Fruit fly (Drosophila melanogaster): ENCODE measurements around the gene CG3402.

The CG3402 gene

DNA sequence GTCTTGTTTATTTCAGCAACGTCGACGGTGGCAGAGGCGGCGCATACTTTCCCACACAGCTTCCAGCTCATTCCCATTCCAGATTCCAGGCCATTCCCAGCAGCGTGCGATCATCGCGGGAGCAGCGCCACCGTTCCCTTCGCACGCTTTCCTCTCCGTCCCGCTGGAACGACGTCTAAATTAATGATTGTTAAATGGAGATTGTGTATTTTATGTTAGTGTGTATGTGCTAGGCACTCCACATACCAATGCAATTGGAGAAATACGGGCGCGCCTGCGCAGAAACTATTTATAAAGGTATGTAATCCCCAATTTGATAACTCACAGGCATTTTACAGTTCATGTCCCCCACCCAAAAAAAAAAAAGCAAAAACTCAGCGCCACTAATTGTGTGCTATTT, 11.2 kb downstream of the CG3402 start:
- no peak for TF ChIP-seq EcR (GFP tag; optimal IDR thresholded peaks at IDR 0.05)
- no peak for TF ChIP-seq usp (GFP tag; optimal IDR thresholded peaks at IDR 0.05)
- no peak for TF ChIP-seq psq (optimal IDR thresholded peaks at IDR 0.05)

DNA sequence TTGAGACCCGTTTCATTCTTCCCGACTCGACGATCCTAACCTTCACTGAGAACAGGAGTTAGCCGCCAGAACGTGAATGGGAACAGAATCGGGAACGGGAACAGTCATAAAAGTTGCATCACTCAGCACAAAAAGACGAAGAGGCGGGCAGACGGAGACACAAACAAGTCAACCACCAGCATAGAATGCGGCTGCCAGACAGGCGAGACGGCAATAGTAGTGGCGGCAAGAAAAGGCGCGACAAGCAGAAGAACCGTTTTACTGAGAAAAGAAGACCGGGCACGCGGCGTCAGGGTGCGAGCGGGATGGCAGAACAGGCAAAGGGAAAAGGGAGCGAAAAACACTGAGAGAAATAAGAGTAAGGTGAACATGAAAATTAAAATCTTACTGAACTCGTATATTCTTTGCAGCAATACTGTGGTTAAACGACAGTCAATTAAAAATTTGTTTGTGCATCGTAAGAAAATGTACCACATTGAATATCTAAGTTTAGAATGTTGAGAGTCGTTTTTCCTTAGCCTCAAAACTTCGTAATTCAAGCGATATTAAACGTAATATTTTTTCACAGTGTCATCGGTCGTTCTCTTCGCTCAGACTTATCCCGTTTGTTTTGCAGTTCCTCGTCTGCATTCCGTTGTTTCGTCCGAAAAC, 12.2 kb downstream of the CG3402 start:
- TF ChIP-seq psq (optimal IDR thresholded peaks at IDR 0.05) (no peak), EcR (GFP tag; optimal IDR thresholded peaks at IDR 0.05) (peak in 1 of 2 experiments; percentile 89)

DNA sequence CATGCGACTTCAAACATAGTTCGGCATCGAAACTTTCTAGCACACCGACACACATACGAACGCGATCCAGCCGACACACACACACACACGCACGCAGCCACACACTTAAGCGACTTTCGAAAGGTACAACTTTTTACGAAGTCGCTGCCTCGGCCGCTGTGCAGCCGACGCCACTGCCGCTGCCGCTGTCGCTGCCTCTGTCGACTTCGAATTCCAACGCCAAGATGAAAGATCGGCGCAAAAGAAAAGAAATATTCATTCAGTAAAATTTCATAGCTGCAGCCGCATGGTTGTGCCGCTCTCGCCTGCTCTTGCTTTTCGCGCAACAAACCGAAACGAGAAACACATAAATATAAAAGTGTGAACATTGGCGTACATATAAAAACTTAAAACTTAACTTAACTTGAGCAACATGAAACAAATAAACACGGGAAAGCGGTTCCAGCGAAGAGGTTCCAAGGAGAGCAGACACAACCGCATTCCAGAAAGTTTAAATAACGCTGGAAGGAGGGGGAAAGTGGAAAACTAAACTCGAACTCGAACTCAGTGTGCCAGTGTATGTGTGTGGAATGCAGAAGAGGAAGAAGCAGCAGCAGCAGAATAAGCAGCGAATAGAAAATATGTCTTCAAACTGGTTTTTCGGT, 13.1 kb downstream of the CG3402 start:
- TF ChIP-seq usp (GFP tag; optimal IDR thresholded peaks at IDR 0.05) (no peak), psq (optimal IDR thresholded peaks at IDR 0.05) (no peak)

DNA sequence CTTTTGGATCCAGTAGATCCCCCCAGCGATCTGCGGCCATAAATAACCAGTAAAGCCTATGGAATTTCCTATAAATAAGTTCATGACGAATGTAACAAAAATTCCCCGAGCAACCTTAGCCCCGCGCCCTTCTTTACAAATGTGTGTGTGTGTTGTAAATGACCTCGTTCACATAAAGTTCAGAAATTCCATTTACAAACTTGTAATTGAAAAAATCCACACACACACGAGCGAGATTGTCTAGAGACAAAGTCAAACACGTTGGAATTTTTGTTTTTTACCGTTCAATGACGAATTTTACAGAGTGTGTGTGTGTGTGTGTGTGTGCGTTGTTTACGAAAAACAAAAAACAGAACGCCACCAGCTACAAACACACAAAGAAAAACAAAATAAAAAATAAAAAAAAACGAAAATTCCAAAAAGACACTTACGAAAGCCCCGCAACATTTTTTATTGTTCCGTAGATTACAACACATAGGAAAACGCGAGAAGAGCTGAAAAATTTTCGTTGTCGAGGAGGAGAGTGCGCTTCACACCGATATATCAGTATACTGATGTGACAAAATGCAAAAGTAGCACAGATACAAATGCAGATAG, 13.8 kb downstream of the CG3402 start:
- TF ChIP-seq usp (GFP tag; optimal IDR thresholded peaks at IDR 0.05) (no peak), CG8478 (optimal IDR thresholded peaks at IDR 0.05) (no peak)

DNA sequence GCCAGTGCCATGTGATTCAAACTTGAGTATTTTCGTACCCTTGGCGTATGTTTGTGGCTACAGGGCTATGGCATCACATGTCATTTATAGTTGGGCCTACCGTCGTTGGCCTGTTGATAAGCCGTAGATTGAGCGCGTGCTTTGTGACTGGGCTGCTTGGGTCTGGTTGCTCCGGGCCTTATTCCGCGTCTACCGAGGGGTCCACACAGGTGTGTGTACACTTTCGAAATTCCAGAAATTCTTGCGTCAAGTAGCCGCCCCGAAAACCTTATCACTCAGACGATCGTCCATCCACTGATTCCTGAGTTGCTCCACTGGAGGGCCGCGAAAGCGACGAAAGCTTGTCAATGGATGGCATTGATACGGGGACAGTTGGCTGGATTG, 14.7 kb downstream of the CG3402 start:
- TF ChIP-seq EcR (GFP tag; optimal IDR thresholded peaks at IDR 0.05) (no peak), CG8478 (optimal IDR thresholded peaks at IDR 0.05) (no peak), Dll (optimal IDR thresholded peaks at IDR 0.05) (no peak), pan (optimal IDR thresholded peaks at IDR 0.05) (no peak), usp (GFP tag; optimal IDR thresholded peaks at IDR 0.05) (no peak), psq (optimal IDR thresholded peaks at IDR 0.05) (no peak)

DNA sequence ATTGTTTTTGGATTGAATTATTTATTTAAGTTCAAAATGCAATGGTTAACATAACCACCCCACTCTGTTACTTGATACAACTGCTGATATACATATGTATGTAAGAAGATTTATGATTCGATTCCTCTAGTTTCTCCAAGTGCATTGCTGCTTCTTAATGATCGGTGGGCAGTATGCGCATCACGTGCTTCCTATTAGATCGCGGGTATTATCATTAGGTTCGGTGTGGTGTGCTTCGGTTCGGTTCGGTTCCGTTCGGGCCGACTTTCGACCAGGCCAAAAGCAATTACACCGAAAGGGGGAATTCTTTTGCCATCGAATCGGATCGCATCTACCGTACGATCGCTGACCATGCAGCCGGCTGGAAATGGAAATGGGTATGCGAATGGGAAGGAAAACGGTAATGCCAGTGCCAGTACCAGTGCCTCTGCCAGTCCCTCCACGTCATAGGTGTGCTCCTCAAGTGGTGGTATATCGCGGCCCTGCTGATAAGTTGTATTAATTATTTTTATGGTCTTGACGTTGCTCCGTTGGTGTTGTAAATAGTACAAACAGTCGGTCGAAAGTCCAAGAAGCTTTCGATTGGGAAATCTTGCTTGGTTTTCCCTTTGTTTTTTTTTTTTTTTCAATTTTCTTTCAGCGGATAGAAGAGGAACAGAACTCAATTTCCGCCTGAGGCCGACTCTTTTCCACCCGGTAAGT, 15.2 kb downstream of the CG3402 start:
- no peak for TF ChIP-seq usp (GFP tag; optimal IDR thresholded peaks at IDR 0.05)
- no peak for TF ChIP-seq EcR (GFP tag; optimal IDR thresholded peaks at IDR 0.05)
- TF ChIP-seq CG8478 (optimal IDR thresholded peaks at IDR 0.05), result no peak
- no peak for TF ChIP-seq Dll (optimal IDR thresholded peaks at IDR 0.05)
- TF ChIP-seq pan (optimal IDR thresholded peaks at IDR 0.05), result no peak
- TF ChIP-seq psq (optimal IDR thresholded peaks at IDR 0.05), result no peak

DNA sequence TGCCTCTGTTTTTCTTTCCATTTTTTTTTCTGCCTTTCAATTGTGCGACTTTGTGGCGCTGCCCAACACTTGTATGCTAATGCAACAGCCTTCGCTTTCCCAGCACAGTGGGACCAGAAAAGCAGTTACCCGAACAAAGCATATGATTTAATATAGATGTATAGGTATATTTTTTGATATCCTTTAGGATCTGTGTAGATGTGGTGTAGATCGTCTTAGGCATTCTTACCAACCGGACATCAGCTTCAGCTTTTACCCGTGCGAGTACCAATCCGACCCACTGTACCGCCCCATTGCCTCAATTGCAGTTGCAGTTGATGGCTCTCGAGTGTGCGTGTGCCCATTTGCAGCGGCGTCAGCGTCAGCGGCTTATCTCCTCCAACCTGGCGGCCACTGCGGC, 16.2 kb downstream of the CG3402 start:
- TF ChIP-seq usp (GFP tag; optimal IDR thresholded peaks at IDR 0.05) (no peak), CG8478 (optimal IDR thresholded peaks at IDR 0.05) (no peak), Dll (optimal IDR thresholded peaks at IDR 0.05) (no peak), pan (optimal IDR thresholded peaks at IDR 0.05) (no peak), psq (optimal IDR thresholded peaks at IDR 0.05) (no peak), EcR (GFP tag; optimal IDR thresholded peaks at IDR 0.05) (no peak)

DNA sequence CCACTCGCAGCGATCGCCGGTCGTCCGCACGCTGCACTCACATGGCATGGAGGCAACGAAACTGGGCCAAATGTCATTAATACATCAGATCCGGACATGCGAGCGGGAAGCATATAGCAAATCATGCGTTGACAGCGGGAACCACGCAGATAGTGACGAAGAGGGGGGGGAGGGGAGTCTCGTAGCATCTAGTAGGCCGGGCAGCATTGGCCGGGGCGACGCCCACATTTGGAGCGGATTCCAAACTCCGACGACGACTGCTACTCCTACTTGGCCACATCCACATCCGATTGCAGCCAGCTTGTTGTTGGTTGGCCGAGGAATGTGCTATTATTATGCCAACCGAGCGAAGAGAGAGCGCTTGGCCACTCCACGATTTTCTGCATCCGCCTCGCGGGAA, 17.2 kb downstream of the CG3402 start:
- no peak for TF ChIP-seq psq (optimal IDR thresholded peaks at IDR 0.05)
- TF ChIP-seq CG8478 (optimal IDR thresholded peaks at IDR 0.05), result no peak
- no peak for TF ChIP-seq pan (optimal IDR thresholded peaks at IDR 0.05)
- no peak for TF ChIP-seq EcR (GFP tag; optimal IDR thresholded peaks at IDR 0.05)
- TF ChIP-seq Dll (optimal IDR thresholded peaks at IDR 0.05), result no peak

DNA sequence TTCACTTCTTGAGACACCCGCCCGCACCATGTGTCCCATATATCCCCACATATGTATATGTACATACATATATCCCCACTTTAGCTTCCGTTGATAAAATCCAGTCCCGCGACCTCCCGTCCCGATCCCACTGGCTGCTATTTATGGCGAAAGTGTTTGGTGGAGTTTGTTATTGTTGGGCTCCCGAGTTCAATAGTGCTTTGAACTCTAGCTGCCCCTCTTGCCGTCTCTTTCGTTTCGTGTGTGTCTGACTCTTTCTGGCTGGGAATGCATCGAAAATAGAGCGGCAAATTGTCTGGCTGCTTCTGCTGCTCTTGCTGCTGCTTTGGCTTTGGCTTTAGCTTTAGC, 17.7 kb downstream of the CG3402 start:
- TF ChIP-seq Dll (optimal IDR thresholded peaks at IDR 0.05) (no peak), EcR (GFP tag; optimal IDR thresholded peaks at IDR 0.05) (peak in 1 of 2 experiments; percentile 87)

DNA sequence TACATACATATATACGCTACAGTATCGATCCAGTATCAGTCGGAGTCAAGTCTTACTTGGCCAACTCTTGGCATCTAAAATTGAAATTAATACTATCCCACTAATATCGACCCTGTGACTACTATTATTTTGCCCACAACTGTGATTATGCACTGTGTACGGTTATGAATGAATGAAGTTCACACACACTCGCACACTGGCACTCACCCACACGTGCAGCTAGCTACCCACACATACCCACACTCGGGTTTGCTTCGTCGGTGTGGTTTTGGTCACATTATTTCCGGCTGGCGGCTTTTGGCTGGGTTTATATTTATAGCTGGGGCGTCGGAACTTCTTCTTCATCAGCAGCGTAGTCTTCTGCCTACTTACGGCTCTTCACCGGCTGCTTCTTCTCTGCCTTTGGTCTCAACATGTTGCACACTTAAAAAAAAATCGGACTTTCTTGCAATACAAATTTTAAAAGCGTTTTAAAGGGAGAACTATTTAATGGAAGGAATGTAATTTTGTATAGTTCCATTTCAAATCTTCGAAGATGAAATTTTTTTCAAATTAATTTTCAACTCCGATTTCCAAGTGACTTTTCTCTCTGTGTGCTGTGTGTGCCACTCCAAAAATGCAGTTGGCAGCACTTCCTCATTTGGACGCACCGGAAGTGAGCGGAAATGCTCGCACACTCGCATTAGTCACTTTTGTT, 18.2 kb downstream of the CG3402 start:
- TF ChIP-seq EcR (GFP tag; optimal IDR thresholded peaks at IDR 0.05) (no peak), Dll (optimal IDR thresholded peaks at IDR 0.05) (no peak), psq (optimal IDR thresholded peaks at IDR 0.05) (no peak), pan (optimal IDR thresholded peaks at IDR 0.05) (no peak), usp (GFP tag; optimal IDR thresholded peaks at IDR 0.05) (no peak), CG8478 (optimal IDR thresholded peaks at IDR 0.05) (no peak)

DNA sequence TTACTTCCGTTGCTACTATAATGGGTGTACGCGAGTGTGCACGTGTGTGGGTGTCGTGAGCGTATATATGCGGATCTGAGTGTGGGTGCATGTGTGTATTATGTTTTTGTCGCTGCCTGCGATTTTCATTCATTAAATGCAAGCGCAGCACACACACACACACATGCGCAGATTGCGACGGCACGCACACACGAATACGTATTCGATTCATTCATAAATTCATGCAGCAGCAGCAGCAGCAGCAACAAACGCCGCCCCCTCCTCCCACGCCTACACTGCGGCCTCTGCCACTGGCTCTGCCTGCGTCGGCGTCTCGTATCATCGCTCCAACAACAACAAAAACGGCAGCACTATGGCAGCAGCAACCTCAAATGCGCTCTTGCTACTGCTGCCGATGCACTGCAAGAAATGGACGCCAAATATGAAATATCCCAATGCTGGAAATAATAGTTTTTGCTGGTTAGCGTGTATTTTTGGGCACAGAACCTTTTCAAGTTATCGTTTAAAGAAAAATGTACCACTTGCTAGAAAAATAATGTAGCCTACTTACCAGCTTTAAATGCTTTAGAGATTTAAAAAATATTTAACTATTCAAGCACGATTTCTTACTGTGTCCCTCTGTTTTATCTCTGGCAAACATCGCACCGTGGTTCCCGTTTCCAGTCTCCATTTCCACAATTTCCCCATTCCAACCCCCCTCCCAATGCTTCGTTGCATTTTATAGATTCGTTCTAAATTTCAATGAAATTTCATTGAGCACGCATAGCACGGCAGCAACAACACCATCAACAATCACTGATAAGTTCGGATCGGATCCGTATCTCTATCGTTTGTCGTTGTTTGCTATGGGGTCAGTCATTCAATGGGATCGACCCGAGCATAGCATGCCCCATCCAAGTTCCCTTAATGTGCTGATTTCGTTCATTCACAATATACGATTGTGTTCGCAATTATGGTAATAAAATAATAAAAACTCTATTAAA, 19.1 kb downstream of the CG3402 start:
- no peak for TF ChIP-seq pan (optimal IDR thresholded peaks at IDR 0.05)
- no peak for TF ChIP-seq psq (optimal IDR thresholded peaks at IDR 0.05)

DNA sequence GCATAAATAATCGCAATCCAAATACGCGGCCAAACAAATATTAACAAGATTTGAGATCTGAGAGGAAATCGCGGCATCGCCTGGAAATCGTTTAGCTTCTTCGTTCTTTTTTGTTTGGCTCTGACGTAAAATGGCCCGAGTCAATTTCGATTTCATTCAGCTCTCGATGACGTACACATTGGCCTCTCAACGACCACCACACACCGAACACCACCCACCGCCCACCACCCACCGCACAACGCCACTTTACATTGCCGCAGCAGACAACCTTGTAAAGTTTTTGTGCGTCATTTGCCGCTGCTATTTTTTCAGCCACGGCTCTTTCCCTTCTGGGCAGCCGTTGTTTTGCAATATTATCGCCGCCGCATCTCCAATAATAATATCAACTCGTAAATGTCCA, 20.6 kb downstream of the CG3402 start:
- TF ChIP-seq CG8478 (optimal IDR thresholded peaks at IDR 0.05) (no peak), usp (GFP tag; optimal IDR thresholded peaks at IDR 0.05) (no peak), Dll (optimal IDR thresholded peaks at IDR 0.05) (no peak), pan (optimal IDR thresholded peaks at IDR 0.05) (no peak), psq (optimal IDR thresholded peaks at IDR 0.05) (no peak), EcR (GFP tag; optimal IDR thresholded peaks at IDR 0.05) (no peak)
